Worm (Caenorhabditis elegans): ENCODE data around the gene grd-10.

DNA sequence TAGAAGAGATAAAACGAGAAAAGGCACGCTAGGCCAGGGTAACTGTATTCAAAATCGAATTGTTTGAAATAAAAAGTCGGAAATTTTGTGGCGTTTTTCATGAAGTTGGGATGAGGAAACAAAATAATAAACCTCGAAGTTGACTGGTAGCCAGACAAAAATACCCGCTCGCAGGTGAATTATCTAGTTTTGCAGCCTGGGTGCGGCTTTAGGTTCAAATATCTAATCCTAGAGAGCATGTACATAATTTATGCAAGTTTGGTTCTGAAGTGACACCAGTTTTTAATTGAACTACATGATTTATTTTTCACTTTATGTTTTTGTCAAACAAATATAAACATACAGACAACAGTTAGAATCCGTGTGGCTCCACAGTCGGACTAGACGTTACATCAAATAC is 40.9 kb downstream of the grd-10 start, which contains the start of gene srz-37:
- TF ChIP-seq dve-1 (tag; optimal IDR thresholded peaks at IDR 0.05) (no peak), ama-1 (optimal IDR thresholded peaks at IDR 0.05) (no peak), mec-3 (tag; optimal IDR thresholded peaks at IDR 0.05; ENCODE audit: borderline replicate concordance) (no peak), pha-4 (tag; optimal IDR thresholded peaks at IDR 0.05) (no peak), nhr-11 (tag; optimal IDR thresholded peaks at IDR 0.05) (no peak), tbx-2 (tag; optimal IDR thresholded peaks at IDR 0.05) (no peak)

All from whole organism, late embryonic.